Worm (Caenorhabditis elegans) whole organism, L4 larva: ENCODE measurements around the gene B0361.9.

Source experiments
- D1046.2 ChIP-seq: fragments of 200-800 bp; sonication (Bioruptor generic); IDR thresholded peaks from 2 replicates; pipeline ENCODE4 v1.3.6; 2022; ENCODE audit warnings: missing genetic modification characterization, missing compliant biosample characterization
- F10B5.3 ChIP-seq: sonication (generic microtip); optimal IDR thresholded peaks from 2 replicates; lab custom pipeline; 2016; ENCODE audit warnings: mild to moderate bottlenecking, missing genetic modification characterization, missing compliant biosample characterization
- F44E2.7 ChIP-seq: fragments of 200-800 bp; sonication (Bioruptor generic); IDR thresholded peaks from 2 replicates; pipeline ENCODE4 v2.1.2; 2022; ENCODE audit warnings: missing genetic modification characterization, missing compliant biosample characterization
- T20F7.1 ChIP-seq: fragments of 200-800 bp; sonication (Bioruptor generic); optimal IDR thresholded peaks from 2 replicates; lab custom pipeline; 2018; ENCODE audit warnings: mild to moderate bottlenecking, missing genetic modification characterization, missing compliant biosample characterization
- T26A8.4 ChIP-seq: fragments of 200-800 bp; sonication (Bioruptor generic); IDR thresholded peaks from 2 replicates; pipeline ENCODE4 v1.3.6; 2022; ENCODE audit warnings: missing genetic modification characterization, missing compliant biosample characterization
- Y75B8A.6 ChIP-seq: fragments of 200-800 bp; sonication (Bioruptor generic); IDR thresholded peaks from 2 replicates; pipeline ENCODE4 v1.3.6; 2022; ENCODE audit warnings: missing genetic modification reagents, missing genetic modification characterization, missing compliant biosample characterization
- ZK337.2 ChIP-seq: fragments of 200-800 bp; sonication (Bioruptor generic); IDR thresholded peaks from 2 replicates; pipeline ENCODE4 v1.3.6; 2022; ENCODE audit warnings: missing genetic modification reagents, missing genetic modification characterization, missing compliant biosample characterization
- aly-2 ChIP-seq: sonication (generic microtip); optimal IDR thresholded peaks from 2 replicates; lab custom pipeline; 2018; ENCODE audit warnings: missing biosample characterization, missing genetic modification characterization
- ama-1 ChIP-seq: fragments of 150-350 bp; optimal IDR thresholded peaks from 2 replicates; lab custom pipeline; 2014; ENCODE audit warnings: inconsistent platforms, mixed read lengths
- arid-1 ChIP-seq: fragments of 200-800 bp; sonication (Bioruptor generic); conservative IDR thresholded peaks from 2 replicates; pipeline ENCODE4 v1.3.6; 2022; ENCODE audit warnings: missing genetic modification reagents, missing genetic modification characterization, missing compliant biosample characterization
- ceh-44 ChIP-seq: fragments of 200-800 bp; sonication (Bioruptor generic); IDR thresholded peaks from 2 replicates; pipeline ENCODE4 v1.3.6; 2022; ENCODE audit warnings: missing genetic modification reagents, missing genetic modification characterization, missing compliant biosample characterization
- daf-12 ChIP-seq: fragments of 150-350 bp; optimal IDR thresholded peaks from 2 replicates; lab custom pipeline; 2014; ENCODE audit warnings: missing biosample characterization, missing genetic modification reagents, missing genetic modification characterization
- daf-16 ChIP-seq, 3 experiments: sonication (generic microtip); optimal IDR thresholded peaks; 2 replicates each; lab custom pipeline; 2016 to 2017; ENCODE audit warnings: missing genetic modification characterization in 3 of 3, missing genetic modification reagents in 3 of 3, mild to moderate bottlenecking in 2 of 3, missing compliant biosample characterization in 2 of 3, missing biosample characterization in 1 of 3, moderate library complexity in 1 of 3
- duxl-1 ChIP-seq: sonication (generic microtip); optimal IDR thresholded peaks from 2 replicates; lab custom pipeline; 2016; ENCODE audit warnings: mild to moderate bottlenecking, missing genetic modification characterization, moderate library complexity, missing compliant biosample characterization; ENCODE audit not compliant: poor library complexity
- dve-1 ChIP-seq: sonication (generic microtip); optimal IDR thresholded peaks from 2 replicates; lab custom pipeline; 2017; ENCODE audit warnings: antibody characterized with exemption, mild to moderate bottlenecking, missing genetic modification characterization, missing compliant biosample characterization; ENCODE audit not compliant: insufficient read depth
- egl-43 ChIP-seq: fragments of 200-800 bp; sonication (Bioruptor generic); IDR thresholded peaks from 2 replicates; pipeline ENCODE4 v1.3.6; 2022; ENCODE audit warnings: missing genetic modification reagents, missing genetic modification characterization, missing compliant biosample characterization
- gei-8 ChIP-seq: fragments of 200-800 bp; sonication (Bioruptor generic); optimal IDR thresholded peaks from 2 replicates; lab custom pipeline; 2018; ENCODE audit warnings: mild to moderate bottlenecking, missing genetic modification characterization, missing compliant biosample characterization
- hif-1 ChIP-seq, 2 experiments: sonication (generic microtip); optimal IDR thresholded peaks; 2 replicates each; lab custom pipeline; 2016 to 2017; ENCODE audit warnings: missing compliant biosample characterization in 2 of 2, missing genetic modification characterization in 2 of 2, missing genetic modification reagents in 2 of 2, missing genotype in 2 of 2, mild to moderate bottlenecking in 1 of 2
- hlh-11 ChIP-seq: fragments of 200-800 bp; sonication (Bioruptor generic); optimal IDR thresholded peaks from 2 replicates; lab custom pipeline; 2018; ENCODE audit warnings: mild to moderate bottlenecking, missing genetic modification characterization, missing compliant biosample characterization
- hmg-1.1 ChIP-seq: fragments of 200-800 bp; sonication (Bioruptor generic); IDR thresholded peaks from 2 replicates; pipeline ENCODE4 v1.3.6; 2022; ENCODE audit warnings: missing genetic modification reagents, missing genetic modification characterization, missing compliant biosample characterization
- lim-7 ChIP-seq: fragments of 200-800 bp; sonication (Bioruptor generic); IDR thresholded peaks from 2 replicates; pipeline ENCODE4 v1.3.6; 2022; ENCODE audit warnings: missing genetic modification characterization, missing compliant biosample characterization
- lin-38 ChIP-seq: fragments of 200-800 bp; sonication (Bioruptor generic); IDR thresholded peaks from 2 replicates; pipeline ENCODE4 v1.3.6; 2022; ENCODE audit warnings: missing genetic modification reagents, missing genetic modification characterization, missing compliant biosample characterization
- lsy-2 ChIP-seq, 2 experiments: fragments of 150-350 bp in 1 of 2; sonication (generic microtip) in 1 of 2; optimal IDR thresholded peaks; 2 replicates each; lab custom pipeline; 2014 to 2017; ENCODE audit warnings: missing biosample characterization in 2 of 2, missing genetic modification characterization in 2 of 2
- madf-9 ChIP-seq: fragments of 200-800 bp; sonication (Bioruptor generic); conservative IDR thresholded peaks from 2 replicates; pipeline ENCODE4 v1.3.6; 2022; ENCODE audit warnings: missing genetic modification reagents, missing genetic modification characterization, missing compliant biosample characterization
- mdl-1 ChIP-seq, 2 experiments: fragments of 150-350 bp in 1 of 2; sonication (generic microtip) in 1 of 2; optimal IDR thresholded peaks; 2 replicates each; lab custom pipeline; 2014 to 2017; ENCODE audit warnings: missing biosample characterization in 2 of 2, missing genetic modification characterization in 2 of 2
- mep-1 ChIP-seq: fragments of 150-350 bp; sonication (generic microtip); optimal IDR thresholded peaks from 3 replicates; lab custom pipeline; 2014; ENCODE audit warnings: missing biosample characterization, missing genetic modification characterization
- mes-2 ChIP-seq: sonication (generic microtip); optimal IDR thresholded peaks from 2 replicates; lab custom pipeline; 2016; ENCODE audit warnings: missing genotype, mild to moderate bottlenecking, missing genetic modification characterization, missing compliant biosample characterization; ENCODE audit not compliant: poor library complexity, severe bottlenecking
- mxl-2 ChIP-seq: fragments of 200-800 bp; sonication (Bioruptor generic); conservative IDR thresholded peaks from 2 replicates; pipeline ENCODE4 v1.3.6; 2022; ENCODE audit warnings: missing genetic modification reagents, missing genetic modification characterization, missing compliant biosample characterization
- mxl-3 ChIP-seq: fragments of 200-800 bp; sonication (Bioruptor generic); optimal IDR thresholded peaks from 2 replicates; lab custom pipeline; 2018; ENCODE audit warnings: mild to moderate bottlenecking, missing genetic modification characterization, missing compliant biosample characterization
- nhr-102 ChIP-seq: sonication (generic microtip); optimal IDR thresholded peaks from 2 replicates; lab custom pipeline; 2016; ENCODE audit warnings: mild to moderate bottlenecking, missing genetic modification characterization, moderate library complexity, missing compliant biosample characterization
- nhr-11 ChIP-seq: fragments of 150-350 bp; optimal IDR thresholded peaks from 2 replicates; lab custom pipeline; 2014; ENCODE audit warnings: missing biosample characterization, missing genetic modification characterization
- nhr-25 ChIP-seq: sonication (generic microtip); optimal IDR thresholded peaks from 2 replicates; lab custom pipeline; 2017; ENCODE audit warnings: missing genetic modification characterization, mild to moderate bottlenecking, missing compliant biosample characterization, antibody characterized with exemption, moderate library complexity, borderline replicate concordance; ENCODE audit not compliant: insufficient read depth
- nhr-48 ChIP-seq: sonication (generic microtip); optimal IDR thresholded peaks from 2 replicates; lab custom pipeline; 2016; ENCODE audit warnings: mild to moderate bottlenecking, missing genetic modification characterization, missing compliant biosample characterization
- nhr-6 ChIP-seq: fragments of 150-350 bp; optimal IDR thresholded peaks from 2 replicates; lab custom pipeline; 2014; ENCODE audit warnings: missing biosample characterization, missing genetic modification characterization
- pqm-1 ChIP-seq: sonication (generic microtip); optimal IDR thresholded peaks from 2 replicates; lab custom pipeline; 2017; ENCODE audit warnings: missing biosample characterization, missing genetic modification characterization
- sdz-12 ChIP-seq: fragments of 200-800 bp; sonication (Bioruptor generic); optimal IDR thresholded peaks from 2 replicates; lab custom pipeline; 2018; ENCODE audit warnings: mild to moderate bottlenecking, missing genetic modification characterization, missing compliant biosample characterization
- snpc-1.2 ChIP-seq: fragments of 200-800 bp; sonication (Bioruptor generic); IDR thresholded peaks from 2 replicates; pipeline ENCODE4 v1.3.6; 2022; ENCODE audit warnings: missing genetic modification reagents, missing genetic modification characterization, missing compliant biosample characterization
- spr-1 ChIP-seq: sonication (generic microtip); optimal IDR thresholded peaks from 2 replicates; lab custom pipeline; 2016; ENCODE audit warnings: mild to moderate bottlenecking, missing genetic modification characterization, missing compliant biosample characterization
- spr-3 ChIP-seq: fragments of 200-800 bp; sonication (Bioruptor generic); optimal IDR thresholded peaks from 2 replicates; lab custom pipeline; 2018; ENCODE audit warnings: mild to moderate bottlenecking, missing genetic modification characterization, missing compliant biosample characterization
- tag-97 ChIP-seq: fragments of 200-800 bp; sonication (Bioruptor generic); IDR thresholded peaks from 2 replicates; pipeline ENCODE4 v1.3.6; 2022; ENCODE audit warnings: missing genetic modification characterization, missing compliant biosample characterization
- tra-1 ChIP-seq: fragments of 200-800 bp; sonication (Bioruptor generic); IDR thresholded peaks from 2 replicates; pipeline ENCODE4 v1.3.6; 2022; ENCODE audit warnings: missing genetic modification reagents, missing genetic modification characterization, missing compliant biosample characterization
- unc-62 ChIP-seq, 3 experiments: fragments of 150-350 bp in 1 of 3; sonication (generic microtip); optimal IDR thresholded peaks in 2 of 3; peaks in 1 of 3; 1 replicate in 1 of 3; 2 replicates in 2 of 3; lab custom pipeline; 2014 to 2017; ENCODE audit warnings: missing biosample characterization in 3 of 3, missing genetic modification characterization in 3 of 3, missing genetic modification reagents in 3 of 3, missing genotype in 1 of 3
- vab-7 ChIP-seq: fragments of 200-800 bp; sonication (Bioruptor generic); IDR thresholded peaks from 2 replicates; pipeline ENCODE4 v1.3.6; 2022; ENCODE audit warnings: missing genetic modification reagents, missing genetic modification characterization, missing compliant biosample characterization
- zfp-2 ChIP-seq: sonication (generic microtip); optimal IDR thresholded peaks from 2 replicates; lab custom pipeline; 2016; ENCODE audit warnings: mild to moderate bottlenecking, missing genetic modification characterization, missing compliant biosample characterization

The B0361.9 gene

ce11 chrIII:7338693-7339092 is 39.3 kb upstream of the B0361.9 start, which contains the start of gene kap-1:
Gene kap-1, plus strand, starts transcription at chrIII:7338835.
- 0 out of 2 replicates have a peak, but pooled peaks have one; percentile 21 for TF ChIP-seq lin-38 (GFP tag; lab: Robert Waterston, UW)
- TF ChIP-seq T26A8.4 (GFP tag; lab: Robert Waterston, UW), result 0 out of 2 replicates have a peak, but pooled peaks have one; percentile 26
- TF ChIP-seq nhr-6 (tag; lab: Kevin White, UChicago), result no peak
- no peak for TF ChIP-seq aly-2 (tag; lab: Kevin White, UChicago)
- TF ChIP-seq tra-1 (GFP tag; lab: Robert Waterston, UW), result 0 out of 2 replicates have a peak, but pooled peaks have one; percentile 5
- TF ChIP-seq mdl-1 (tag; optimal IDR thresholded peaks at IDR 0.05; lab: Kevin White, UChicago), result no peak
- peak; percentile 32 for TF ChIP-seq mep-1 (tag; lab: Kevin White, UChicago)
- peak; percentile 3; the same call in 1 of the 2 replicates for TF ChIP-seq Y75B8A.6 (GFP tag; lab: Robert Waterston, UW)
- peak; percentile 22 for TF ChIP-seq nhr-48 (tag; lab: Kevin White, UChicago)
- no peak for TF ChIP-seq mxl-2
- no peak for TF ChIP-seq zfp-2 (tag; lab: Kevin White, UChicago)
- TF ChIP-seq snpc-1.2 (GFP tag; lab: Robert Waterston, UW), result 0 out of 2 replicates have a peak, but pooled peaks have one; percentile 11
- TF ChIP-seq spr-1, result no peak
- peak; percentile 29 for TF ChIP-seq nhr-102 (tag; lab: Kevin White, UChicago)
- 0 out of 2 replicates have a peak, but pooled peaks have one; percentile 50 for TF ChIP-seq F44E2.7 (GFP tag; lab: Robert Waterston, UW)
- no peak for TF ChIP-seq tag-97
- no peak for TF ChIP-seq nhr-11 (tag; lab: Kevin White, UChicago)
- TF ChIP-seq lim-7 (GFP tag; lab: Robert Waterston, UW), result no peak
- TF ChIP-seq hlh-11, result peak; percentile 11
- TF ChIP-seq T20F7.1, result peak; percentile 18
- no peak for TF ChIP-seq madf-9
- peak; percentile 29 for TF ChIP-seq spr-3 (GFP tag; lab: Kevin White, UChicago)
- TF ChIP-seq hmg-1.1 (GFP tag; lab: Robert Waterston, UW), result 0 out of 2 replicates have a peak, but pooled peaks have one; percentile 36
- peak; percentile 26 for TF ChIP-seq sdz-12 (GFP tag; lab: Kevin White, UChicago)
- no peak for TF ChIP-seq vab-7 (GFP tag; lab: Robert Waterston, UW)
- 0 out of 2 replicates have a peak, but pooled peaks have one; percentile 37 for TF ChIP-seq ZK337.2 (GFP tag; lab: Robert Waterston, UW)
- TF ChIP-seq ama-1, result peak; percentile 75
- peak; percentile 13 for TF ChIP-seq gei-8
- TF ChIP-seq D1046.2 (GFP tag; lab: Robert Waterston, UW), result no peak
- peak; percentile 64 for TF ChIP-seq egl-43
- TF ChIP-seq lsy-2 (tag; optimal IDR thresholded peaks at IDR 0.05; lab: Kevin White, UChicago), result peak in 1 of 2 experiments; percentile 33
- TF ChIP-seq daf-12 (tag; lab: Kevin White, UChicago), result no peak
- TF ChIP-seq duxl-1 (tag; lab: Kevin White, UChicago), result peak; percentile 13
- TF ChIP-seq daf-16 (GFP tag; optimal IDR thresholded peaks at IDR 0.05; lab: Kevin White, UChicago), result peak in 1 of 2 experiments; percentile 12
- TF ChIP-seq daf-16 (tag; optimal IDR thresholded peaks at IDR 0.05; lab: Kevin White, UChicago), result peak; percentile 18
- TF ChIP-seq hif-1 (tag; optimal IDR thresholded peaks at IDR 0.05; lab: Kevin White, UChicago), result no peak
- TF ChIP-seq arid-1, result no peak
- TF ChIP-seq mes-2 (tag; lab: Kevin White, UChicago), result peak; percentile 20

DNA sequence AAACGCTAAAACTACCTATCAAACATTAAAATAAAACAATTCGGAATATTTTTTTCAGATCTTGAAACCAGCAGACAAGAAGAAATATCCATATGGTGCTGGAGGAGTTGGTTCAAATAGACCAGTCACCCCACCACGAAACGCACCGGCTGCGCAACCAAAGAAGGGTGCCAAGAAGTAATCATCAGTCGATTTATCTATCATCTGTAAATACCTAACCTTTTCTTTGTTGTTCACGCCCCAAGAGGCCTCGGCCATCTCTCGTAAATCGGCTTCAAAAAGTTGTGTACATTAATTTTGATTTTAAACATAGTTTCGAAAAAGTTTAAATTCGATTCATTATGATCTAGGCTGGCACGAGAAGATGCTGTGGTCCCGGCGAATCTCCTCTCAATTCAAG is 38.6 kb upstream of the B0361.9 start:
- TF ChIP-seq mxl-3 (GFP tag; lab: Kevin White, UChicago) (no peak), unc-62 (GFP tag; optimal IDR thresholded peaks at IDR 0.05 in 1 of 2; lab: Kevin White, UChicago) (peak in 1 of 2 experiments; percentile 71), unc-62 (tag; optimal IDR thresholded peaks at IDR 0.05; lab: Kevin White, UChicago) (no peak), pqm-1 (tag; lab: Kevin White, UChicago) (no peak), F10B5.3 (tag; lab: Kevin White, UChicago) (no peak), ceh-44 (GFP tag; lab: Robert Waterston, UW) (0 out of 2 replicates have a peak, but pooled peaks have one; percentile 11), nhr-25 (no peak), dve-1 (tag; lab: Kevin White, UChicago) (no peak)
- TF ChIP-seq, all 104 proteins: peak for 2
